Fruit fly (Drosophila melanogaster) whole organism, pupa: ENCODE measurements around the gene CG6184.

Experiments
- CG12605 ChIP-seq: fragments of 200-800 bp; sonication (Bioruptor generic); IDR thresholded peaks from 2 replicates; pipeline ENCODE4 v1.3.6; 2022; ENCODE audit warnings: missing biosample characterization, missing genetic modification characterization
- CG14655 ChIP-seq: fragments of 200-800 bp; sonication (Bioruptor generic); optimal IDR thresholded peaks from 3 replicates; lab custom pipeline; 2017; ENCODE audit warnings: mild to moderate bottlenecking, missing biosample characterization, missing genetic modification reagents, missing genetic modification characterization
- CG15710 ChIP-seq: fragments of 200-800 bp; sonication (Bioruptor generic); optimal IDR thresholded peaks from 2 replicates; lab custom pipeline; 2018; ENCODE audit warnings: missing biosample characterization, mild to moderate bottlenecking, missing genetic modification characterization, moderate library complexity
- CG32121 ChIP-seq: fragments of 200-800 bp; sonication (Bioruptor generic); IDR thresholded peaks from 2 replicates; pipeline ENCODE4 v1.3.6; 2022; ENCODE audit warnings: missing biosample characterization, missing genetic modification characterization
- CG34367 ChIP-seq: fragments of 200-800 bp; sonication (Bioruptor generic); optimal IDR thresholded peaks from 2 replicates; lab custom pipeline; 2018; ENCODE audit warnings: missing biosample characterization, mild to moderate bottlenecking, missing genetic modification characterization
- CG4496 ChIP-seq: fragments of 200-800 bp; sonication (Bioruptor generic); IDR thresholded peaks from 3 replicates; pipeline ENCODE4 v1.3.6; 2022; ENCODE audit warnings: missing biosample characterization, missing genetic modification characterization
- CG8159 ChIP-seq: fragments of 200-800 bp; sonication (Bioruptor generic); optimal IDR thresholded peaks from 3 replicates; lab custom pipeline; 2018; ENCODE audit warnings: missing biosample characterization, mild to moderate bottlenecking, missing genetic modification characterization, moderate library complexity
- CG9948 ChIP-seq: fragments of 200-800 bp; sonication (Bioruptor generic); optimal IDR thresholded peaks from 2 replicates; lab custom pipeline; 2018; ENCODE audit warnings: missing biosample characterization, mild to moderate bottlenecking, missing genetic modification characterization, moderate library complexity
- D1 ChIP-seq: fragments of 200-800 bp; sonication (Bioruptor generic); optimal IDR thresholded peaks from 2 replicates; lab custom pipeline; 2018; ENCODE audit warnings: missing biosample characterization, mild to moderate bottlenecking, missing genetic modification characterization, moderate library complexity
- EcR ChIP-seq: fragments of 200-800 bp; sonication (Bioruptor generic); optimal IDR thresholded peaks from 3 replicates; lab custom pipeline; 2019; ENCODE audit warnings: missing biosample characterization, missing genetic modification characterization, mild to moderate bottlenecking, moderate library complexity, missing genetic modification reagents
- Pif1B ChIP-seq: fragments of 200-800 bp; sonication (Bioruptor generic); optimal IDR thresholded peaks from 3 replicates; lab custom pipeline; 2016; ENCODE audit warnings: missing biosample characterization, missing genetic modification characterization
- gl ChIP-seq: fragments of 200-800 bp; sonication (Bioruptor generic); optimal IDR thresholded peaks from 2 replicates; lab custom pipeline; 2018; ENCODE audit warnings: missing biosample characterization, mild to moderate bottlenecking, missing genetic modification characterization
- rn ChIP-seq: fragments of 200-800 bp; sonication (Bioruptor generic); IDR thresholded peaks from 2 replicates; pipeline ENCODE4 v1.3.6; 2022; ENCODE audit warnings: missing biosample characterization, missing genetic modification characterization

dm6 chr3R:19627792-19628522 is 29.7 kb downstream of the CG6184 start:
- no peak for TF ChIP-seq Pif1B (GFP tag; lab: Kevin White, UChicago)
- TF ChIP-seq CG15710 (tag; lab: Kevin White, UChicago) = no peak
- no peak for TF ChIP-seq CG34367
- no peak for TF ChIP-seq CG9948
- no peak for TF ChIP-seq CG32121 (GFP tag; lab: Robert Waterston, UW)
- TF ChIP-seq EcR (GFP tag; lab: Kevin White, UChicago) = no peak
- TF ChIP-seq CG4496 = no peak
- no peak for TF ChIP-seq rn (GFP tag; lab: Robert Waterston, UW)
- peak; percentile 41 for TF ChIP-seq CG8159 (tag; lab: Kevin White, UChicago)
- TF ChIP-seq gl (tag; lab: Kevin White, UChicago) = no peak
- TF ChIP-seq CG14655 = peak; percentile 78
- no peak for TF ChIP-seq CG12605 (GFP tag; lab: Robert Waterston, UW)
- TF ChIP-seq D1 = no peak
